Fruit fly (Drosophila melanogaster): ENCODE measurements around the gene Kap-alpha3.

Gene Kap-alpha3

DNA sequence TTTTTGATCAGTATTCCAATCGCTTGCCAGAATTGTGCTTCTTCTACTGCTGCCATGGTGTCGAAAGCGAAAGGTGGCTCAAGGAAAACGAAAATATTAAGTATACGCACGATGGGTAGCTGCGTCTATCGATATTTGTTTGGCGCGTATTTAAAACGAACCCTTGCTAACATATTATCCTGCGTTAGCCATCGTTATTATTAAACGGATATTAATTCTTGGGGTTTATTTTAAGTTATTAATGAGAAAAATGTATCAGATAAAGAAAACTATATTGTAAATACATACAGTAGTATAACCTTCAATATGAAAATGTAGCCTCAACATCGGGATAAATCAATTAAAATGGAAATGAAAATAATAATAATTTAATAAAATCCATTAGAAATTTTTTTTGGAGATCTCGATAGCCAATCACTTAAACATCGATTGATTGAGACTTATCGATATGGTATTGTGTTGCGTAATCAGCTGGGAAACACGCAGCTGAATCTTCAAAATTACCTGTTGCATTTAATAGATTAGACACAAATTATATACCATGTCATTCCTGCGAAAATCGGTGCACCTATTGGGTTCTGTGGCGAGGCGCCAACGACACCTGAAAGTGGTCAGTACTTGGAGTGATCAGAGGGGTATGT is 22.1 kb downstream of the Kap-alpha3 start, which contains the start of the genes CG9386 and BckdhA (continued):
- no peak for TF ChIP-seq Hr38 (GFP tag; optimal IDR thresholded peaks at IDR 0.05)
- peak; percentile 54 for TF ChIP-seq CG10631 (GFP tag; optimal IDR thresholded peaks at IDR 0.05)
- no peak for TF ChIP-seq Eip93F (GFP tag; optimal IDR thresholded peaks at IDR 0.05)
- TF ChIP-seq Eip78C (GFP tag): peak; percentile 84
- no peak for TF ChIP-seq net (GFP tag; optimal IDR thresholded peaks at IDR 0.05)
- TF ChIP-seq CG31627 (GFP tag; optimal IDR thresholded peaks at IDR 0.05): peak; percentile 58
- no peak for TF ChIP-seq Smox (GFP tag; optimal IDR thresholded peaks at IDR 0.05)
- TF ChIP-seq CG3919 (GFP tag; optimal IDR thresholded peaks at IDR 0.05): peak; percentile 55
- TF ChIP-seq CG6792 (GFP tag; optimal IDR thresholded peaks at IDR 0.05): peak; percentile 36
- TF ChIP-seq CG34406 (GFP tag; optimal IDR thresholded peaks at IDR 0.05): no peak
- TF ChIP-seq Sox14 (GFP tag; optimal IDR thresholded peaks at IDR 0.05): peak; percentile 25
- no peak for TF ChIP-seq dsx (GFP tag; optimal IDR thresholded peaks at IDR 0.05; ENCODE audit: poor library complexity, severe bottlenecking)
- TF ChIP-seq ss (GFP tag; optimal IDR thresholded peaks at IDR 0.05): no peak
- TF ChIP-seq Met (GFP tag; optimal IDR thresholded peaks at IDR 0.05): no peak
- TF ChIP-seq svp (GFP tag): no peak
- TF ChIP-seq fkh (GFP tag; optimal IDR thresholded peaks at IDR 0.05): no peak
- TF ChIP-seq CG8119 (GFP tag; IDR thresholded peaks at IDR 0.05): no peak
- TF ChIP-seq dac (GFP tag; optimal IDR thresholded peaks at IDR 0.05): no peak
- TF ChIP-seq CG4318 (GFP tag; optimal IDR thresholded peaks at IDR 0.05): no peak
- TF ChIP-seq CG7368 (GFP tag; optimal IDR thresholded peaks at IDR 0.05): no peak
- TF ChIP-seq CG32006 (GFP tag; optimal IDR thresholded peaks at IDR 0.05): no peak
- no peak for TF ChIP-seq Eip75B (GFP tag; optimal IDR thresholded peaks at IDR 0.05)
- no peak for TF ChIP-seq CG9139 (GFP tag; optimal IDR thresholded peaks at IDR 0.05)
- TF ChIP-seq Hr39 (GFP tag; optimal IDR thresholded peaks at IDR 0.05): peak; percentile 44
- no peak for TF ChIP-seq CG6808 (GFP tag; optimal IDR thresholded peaks at IDR 0.05)
- TF ChIP-seq Sox15 (GFP tag; optimal IDR thresholded peaks at IDR 0.05): no peak
- no peak for TF ChIP-seq salr (GFP tag; optimal IDR thresholded peaks at IDR 0.05)
- no peak for TF ChIP-seq CG16779 (tag; optimal IDR thresholded peaks at IDR 0.05)
- TF ChIP-seq Hr4 (GFP tag; optimal IDR thresholded peaks at IDR 0.05): no peak

DNA sequence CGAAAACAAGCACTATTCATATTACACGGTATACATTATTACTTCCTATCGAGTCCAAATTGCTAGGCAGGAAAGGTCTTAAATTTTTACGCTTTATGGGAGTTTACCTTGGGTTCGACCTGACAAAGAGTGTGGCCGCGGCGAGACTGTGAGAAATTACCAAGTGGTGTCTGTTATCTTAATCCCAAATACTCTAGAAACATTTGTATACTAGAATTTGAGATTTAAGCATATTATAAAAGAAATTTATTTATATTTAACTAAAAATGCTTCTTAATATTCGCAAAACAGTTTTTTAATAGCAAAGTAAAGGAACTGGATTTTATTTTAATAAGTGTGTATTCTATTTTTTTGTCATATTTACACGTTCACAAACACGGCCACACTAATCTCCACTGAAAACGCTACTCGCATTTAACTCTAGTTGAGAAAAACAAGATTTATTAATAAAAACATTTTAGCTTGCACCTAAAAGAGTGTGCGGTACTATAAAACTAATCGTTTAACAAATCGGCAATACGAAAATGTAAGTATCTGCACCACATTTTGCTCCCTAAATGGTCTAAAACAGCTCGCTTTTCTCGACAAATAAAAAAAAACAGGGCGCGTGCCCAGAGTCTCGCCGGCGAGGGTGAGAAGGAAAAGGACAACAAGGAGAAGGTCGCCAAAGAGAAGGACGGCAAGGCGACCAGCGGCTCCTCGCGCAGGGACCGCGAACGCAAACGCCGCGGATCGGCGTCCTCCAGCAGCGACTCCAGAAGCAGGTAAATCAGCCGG is 25.7 kb downstream of the Kap-alpha3 start, which contains the start of the genes mura and RnpS1:
mura (minus strand) TSS at position 148 of the 777 bp plus-strand sequence.
RnpS1 (plus strand) TSS at position 376 of the 777 bp plus-strand sequence.
- TF ChIP-seq fkh (GFP tag; optimal IDR thresholded peaks at IDR 0.05) (peak; percentile 67), vri (GFP tag; optimal IDR thresholded peaks at IDR 0.05) (peak; percentile 42), achi (GFP tag; optimal IDR thresholded peaks at IDR 0.05) (no peak), Sox14 (GFP tag; optimal IDR thresholded peaks at IDR 0.05) (peak; percentile 6), svp (GFP tag) (no peak)

dm6 chr3R:9551013-9551658 is 26.4 kb downstream of the Kap-alpha3 start:
- TF ChIP-seq CG11762 (GFP tag; optimal IDR thresholded peaks at IDR 0.05; ENCODE audit: insufficient read depth) (peak; percentile 18), net (GFP tag; optimal IDR thresholded peaks at IDR 0.05) (peak; percentile 56), CG6163 (GFP tag; IDR thresholded peaks at IDR 0.05) (no peak), OdsH (GFP tag; optimal IDR thresholded peaks at IDR 0.05) (peak; percentile 23), spab (GFP tag; optimal IDR thresholded peaks at IDR 0.05) (no peak), Blimp-1 (GFP tag; optimal IDR thresholded peaks at IDR 0.05) (peak; percentile 17), esn (GFP tag; optimal IDR thresholded peaks at IDR 0.05) (peak; percentile 31), Ets21C (GFP tag; optimal IDR thresholded peaks at IDR 0.05) (no peak), CG3032 (tag; optimal IDR thresholded peaks at IDR 0.05) (peak; percentile 20), CG8319 (GFP tag; optimal IDR thresholded peaks at IDR 0.05) (no peak), CG34406 (GFP tag; optimal IDR thresholded peaks at IDR 0.05) (peak; percentile 17), Eip75B (GFP tag; optimal IDR thresholded peaks at IDR 0.05) (peak; percentile 34), CG10631 (GFP tag; optimal IDR thresholded peaks at IDR 0.05) (no peak), CG8632 (GFP tag; optimal IDR thresholded peaks at IDR 0.05) (no peak), Ets96B (tag; optimal IDR thresholded peaks at IDR 0.05) (no peak), Sox15 (GFP tag; optimal IDR thresholded peaks at IDR 0.05) (no peak), ss (GFP tag; optimal IDR thresholded peaks at IDR 0.05) (peak; percentile 80 to 82), Hr39 (GFP tag; optimal IDR thresholded peaks at IDR 0.05) (no peak), CG11294 (GFP tag; IDR thresholded peaks at IDR 0.05) (no peak), CG31627 (GFP tag; optimal IDR thresholded peaks at IDR 0.05) (no peak), Eip78C (GFP tag) (peak; percentile 79), CG7368 (GFP tag; optimal IDR thresholded peaks at IDR 0.05) (peak; percentile 64), CG6792 (GFP tag; optimal IDR thresholded peaks at IDR 0.05) (peak; percentile 6), Hr4 (GFP tag; optimal IDR thresholded peaks at IDR 0.05) (no peak), dac (GFP tag; optimal IDR thresholded peaks at IDR 0.05) (no peak)
